In the genomic region with DNA sequence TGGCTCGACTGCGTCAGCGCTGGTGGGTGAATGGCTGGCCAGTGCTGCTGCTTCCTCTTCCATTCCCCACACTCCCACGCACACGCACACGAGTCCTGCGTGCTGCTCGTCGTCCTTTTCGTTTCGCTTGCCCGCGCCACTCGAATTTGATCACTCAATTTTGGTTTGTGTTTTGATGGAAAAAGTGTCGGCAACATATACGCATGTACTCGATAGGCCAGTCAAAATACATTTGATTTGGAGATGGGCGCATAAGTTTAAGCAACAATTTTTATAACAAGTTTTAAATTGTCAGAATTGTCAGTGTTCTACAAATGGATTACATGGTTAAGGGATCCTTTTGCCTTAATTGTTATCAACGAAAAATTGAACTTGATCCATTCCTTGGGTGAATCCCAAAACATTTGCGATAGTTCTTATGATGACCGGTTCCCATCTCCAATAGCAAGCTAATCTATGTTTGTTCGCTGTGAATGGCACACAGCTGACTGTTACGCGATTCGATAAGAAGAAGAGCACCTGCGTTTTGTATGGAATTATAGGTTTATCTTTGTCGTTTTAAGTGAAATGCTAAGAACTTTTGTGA, we compare ENCODE assay signal across 1 fruit fly cellular context.
TF ChIP-seq lines count a peak whose summit lies in the region.

A gene (minus strand): TSS at position 295 of the 586 bp plus-strand sequence.
A gene (plus strand): TSS at position 487 of the 586 bp plus-strand sequence.

TF ChIP-seq in whole organism, embryonic, 481 proteins besides CTCF, POLR2A, EP300 and RAD21 (continued from another document and continues in another):
- TF ChIP-seq disco-r (GFP tag; optimal IDR thresholded peaks at IDR 0.05; lab: Kevin White, UChicago) (no peak), bbx (GFP tag; IDR thresholded peaks at IDR 0.05; lab: Robert Waterston, UW; ENCODE audit: partially characterized antibody) (peak; percentile 53), slbo (GFP tag; IDR thresholded peaks at IDR 0.05; lab: Robert Waterston, UW) (peak; percentile 54), Chrac-16 (GFP tag; optimal IDR thresholded peaks at IDR 0.05; lab: Kevin White, UChicago) (peak; percentile 35), CG3726 (GFP tag; IDR thresholded peaks at IDR 0.05; lab: Robert Waterston, UW) (no peak), mam (GFP tag; optimal IDR thresholded peaks at IDR 0.05; lab: Kevin White, UChicago) (peak; percentile 58), CG7928 (GFP tag; optimal IDR thresholded peaks at IDR 0.05; lab: Kevin White, UChicago) (no peak), crp (GFP tag; optimal IDR thresholded peaks at IDR 0.05; lab: Kevin White, UChicago) (peak; percentile 47 to 93), CG9797 (GFP tag; optimal IDR thresholded peaks at IDR 0.05; lab: Kevin White, UChicago) (peak; percentile 9), MESR4 (GFP tag; optimal IDR thresholded peaks at IDR 0.05; lab: Kevin White, UChicago) (peak; percentile 34), peb (GFP tag; IDR thresholded peaks at IDR 0.05; lab: Robert Waterston, UW) (no peak), crc (GFP tag; optimal IDR thresholded peaks at IDR 0.05; lab: Kevin White, UChicago) (no peak), CG5180 (GFP tag; optimal IDR thresholded peaks at IDR 0.05; lab: Kevin White, UChicago) (no peak), Deaf1 (tag; optimal IDR thresholded peaks at IDR 0.05; lab: Kevin White, UChicago) (peak; percentile 40), Dad (GFP tag; optimal IDR thresholded peaks at IDR 0.05; lab: Kevin White, UChicago) (no peak), sens (GFP tag; lab: Kevin White, UChicago) (peak; percentile 87), hth (optimal IDR thresholded peaks at IDR 0.05; lab: Kevin White, UChicago) (no peak), CG15479 (GFP tag; optimal IDR thresholded peaks at IDR 0.05; lab: Kevin White, UChicago) (no peak), gce (GFP tag; IDR thresholded peaks at IDR 0.05; lab: Robert Waterston, UW) (no peak), stc (GFP tag; IDR thresholded peaks at IDR 0.05; lab: Robert Waterston, UW) (no peak), row (GFP tag; IDR thresholded peaks at IDR 0.05; lab: Robert Waterston, UW) (peak; percentile 83), CG6272 (GFP tag; IDR thresholded peaks at IDR 0.05; lab: Robert Waterston, UW) (no peak; the same call in 1 of the 2 replicates), mld (GFP tag; IDR thresholded peaks at IDR 0.05; lab: Robert Waterston, UW; ENCODE audit: partially characterized antibody) (no peak), CG7556 (GFP tag; optimal IDR thresholded peaks at IDR 0.05; lab: Kevin White, UChicago) (peak; percentile 20), h (optimal IDR thresholded peaks at IDR 0.05; lab: Kevin White, UChicago) (no peak), caup (GFP tag; optimal IDR thresholded peaks at IDR 0.05; lab: Kevin White, UChicago; ENCODE audit: severe bottlenecking) (no peak), CG13424 (tag; optimal IDR thresholded peaks at IDR 0.05; lab: Kevin White, UChicago) (peak; percentile 37), Usf (GFP tag; optimal IDR thresholded peaks at IDR 0.05; lab: Kevin White, UChicago) (no peak), CG1792 (GFP tag; optimal IDR thresholded peaks at IDR 0.05; lab: Kevin White, UChicago) (peak; percentile 39), gt (GFP tag; IDR thresholded peaks at IDR 0.05; lab: Robert Waterston, UW) (no peak), CG7271 (tag; optimal IDR thresholded peaks at IDR 0.05; lab: Kevin White, UChicago) (no peak), Drgx (GFP tag; IDR thresholded peaks at IDR 0.05; lab: Robert Waterston, UW) (no peak), CG11695 (GFP tag; IDR thresholded peaks at IDR 0.05; lab: Robert Waterston, UW) (no peak), CG4707 (GFP tag; optimal IDR thresholded peaks at IDR 0.05; lab: Kevin White, UChicago) (no peak), ash1 (GFP tag; optimal IDR thresholded peaks at IDR 0.05; lab: Kevin White, UChicago) (no peak), ems (GFP tag; optimal IDR thresholded peaks at IDR 0.05; lab: Kevin White, UChicago) (no peak), CG9817 (tag; optimal IDR thresholded peaks at IDR 0.05; lab: Kevin White, UChicago) (peak; percentile 52), bowl (GFP tag; IDR thresholded peaks at IDR 0.05; lab: Robert Waterston, UW) (no peak), CG11723 (GFP tag; optimal IDR thresholded peaks at IDR 0.05; lab: Kevin White, UChicago) (no peak), gcm2 (GFP tag; optimal IDR thresholded peaks at IDR 0.05; lab: Kevin White, UChicago) (no peak), bigmax (GFP tag; optimal IDR thresholded peaks at IDR 0.05; lab: Kevin White, UChicago) (no peak), C15 (GFP tag; IDR thresholded peaks at IDR 0.05; lab: Robert Waterston, UW) (no peak), luna (GFP tag; optimal IDR thresholded peaks at IDR 0.05; lab: Kevin White, UChicago) (peak; percentile 56), maf-S (GFP tag; optimal IDR thresholded peaks at IDR 0.05; lab: Kevin White, UChicago) (peak; percentile 31), CG6654 (GFP tag; optimal IDR thresholded peaks at IDR 0.05; lab: Kevin White, UChicago) (no peak), Taf1 (GFP tag; IDR thresholded peaks at IDR 0.05; lab: Robert Waterston, UW) (no peak), CHES-1-like (GFP tag; optimal IDR thresholded peaks at IDR 0.05; lab: Kevin White, UChicago) (peak; percentile 78), CG10274 (GFP tag; optimal IDR thresholded peaks at IDR 0.05; lab: Kevin White, UChicago) (no peak), salm (tag; optimal IDR thresholded peaks at IDR 0.05; lab: Kevin White, UChicago) (no peak), MTF-1 (GFP tag; optimal IDR thresholded peaks at IDR 0.05; lab: Kevin White, UChicago; ENCODE audit: borderline replicate concordance) (no peak), CG12391 (tag; optimal IDR thresholded peaks at IDR 0.05; lab: Kevin White, UChicago) (peak; percentile 41), chif (GFP tag; optimal IDR thresholded peaks at IDR 0.05; lab: Kevin White, UChicago) (peak; percentile 36 to 52), E2f1 (GFP tag; IDR thresholded peaks at IDR 0.05; lab: Robert Waterston, UW) (no peak), Jarid2 (GFP tag; optimal IDR thresholded peaks at IDR 0.05; lab: Kevin White, UChicago) (no peak), cato (GFP tag; optimal IDR thresholded peaks at IDR 0.05; lab: Kevin White, UChicago; ENCODE audit: borderline replicate concordance) (no peak), pfk (GFP tag; optimal IDR thresholded peaks at IDR 0.05; lab: Kevin White, UChicago) (no peak), CG14860 (GFP tag; IDR thresholded peaks at IDR 0.05; lab: Robert Waterston, UW; ENCODE audit: partially characterized antibody) (peak; percentile 42; the same call in 1 of the 3 replicates), nerfin-2 (GFP tag; IDR thresholded peaks at IDR 0.05; lab: Robert Waterston, UW; ENCODE audit: partially characterized antibody) (no peak), wek (GFP tag; optimal IDR thresholded peaks at IDR 0.05; lab: Kevin White, UChicago) (no peak), NK7.1 (GFP tag; optimal IDR thresholded peaks at IDR 0.05; lab: Kevin White, UChicago) (peak; percentile 24), ase (GFP tag; IDR thresholded peaks at IDR 0.05; lab: Robert Waterston, UW) (no peak), Eip74EF (GFP tag; optimal IDR thresholded peaks at IDR 0.05; lab: Kevin White, UChicago) (no peak), CG9215 (GFP tag; IDR thresholded peaks at IDR 0.05; lab: Robert Waterston, UW) (peak; percentile 48), Rfx (GFP tag; IDR thresholded peaks at IDR 0.05; lab: Robert Waterston, UW) (peak; percentile 43; the same call in 1 of the 2 replicates), tup (GFP tag; optimal IDR thresholded peaks at IDR 0.05; lab: Kevin White, UChicago) (no peak), CG8388 (GFP tag; optimal IDR thresholded peaks at IDR 0.05; lab: Kevin White, UChicago) (no peak), CG2129 (GFP tag; IDR thresholded peaks at IDR 0.05; lab: Robert Waterston, UW; ENCODE audit: partially characterized antibody) (no peak), dimm (GFP tag; IDR thresholded peaks at IDR 0.05; lab: Robert Waterston, UW) (no peak), dan (GFP tag; IDR thresholded peaks at IDR 0.05; lab: Robert Waterston, UW) (no peak), CG11504 (tag; optimal IDR thresholded peaks at IDR 0.05; lab: Kevin White, UChicago) (no peak), CG7357 (GFP tag; IDR thresholded peaks at IDR 0.05; lab: Robert Waterston, UW) (no peak), cwo (GFP tag; optimal IDR thresholded peaks at IDR 0.05; lab: Kevin White, UChicago) (no peak), Side (GFP tag; optimal IDR thresholded peaks at IDR 0.05; lab: Kevin White, UChicago) (peak; percentile 32), zen (tag; optimal IDR thresholded peaks at IDR 0.05; lab: Kevin White, UChicago) (peak; percentile 16), CG15696 (tag; optimal IDR thresholded peaks at IDR 0.05; lab: Kevin White, UChicago) (no peak), dmrt11E (tag; optimal IDR thresholded peaks at IDR 0.05; lab: Kevin White, UChicago) (peak; percentile 1), Ets65A (GFP tag; lab: Kevin White, UChicago) (peak; percentile 90), D19A (tag; optimal IDR thresholded peaks at IDR 0.05; lab: Kevin White, UChicago) (no peak), lmd (GFP tag; IDR thresholded peaks at IDR 0.05; lab: Robert Waterston, UW) (peak; percentile 35; the same call in 1 of the 2 replicates), CG1024 (GFP tag; IDR thresholded peaks at IDR 0.05; lab: Robert Waterston, UW) (no peak), ci (GFP tag; IDR thresholded peaks at IDR 0.05; lab: Robert Waterston, UW) (no peak), Max (GFP tag; optimal IDR thresholded peaks at IDR 0.05; lab: Kevin White, UChicago) (peak; percentile 42), Atf-2 (GFP tag; optimal IDR thresholded peaks at IDR 0.05; lab: Kevin White, UChicago) (peak; percentile 50), H15 (GFP tag; IDR thresholded peaks at IDR 0.05; lab: Robert Waterston, UW) (0 out of 3 replicates have a peak, but pooled peaks have one; percentile 7), CG4360 (GFP tag; IDR thresholded peaks at IDR 0.05; lab: Robert Waterston, UW) (no peak), CG13894 (tag; optimal IDR thresholded peaks at IDR 0.05; lab: Kevin White, UChicago) (no peak), Meics (GFP tag; optimal IDR thresholded peaks at IDR 0.05; lab: Kevin White, UChicago) (peak; percentile 28), klu (GFP tag; IDR thresholded peaks at IDR 0.05; lab: Robert Waterston, UW) (peak; percentile 52), CG30431 (GFP tag; optimal IDR thresholded peaks at IDR 0.05; lab: Kevin White, UChicago) (no peak), nau (GFP tag; optimal IDR thresholded peaks at IDR 0.05; lab: Kevin White, UChicago) (no peak), B-H1 (GFP tag; IDR thresholded peaks at IDR 0.05; lab: Robert Waterston, UW) (no peak), pb (GFP tag; optimal IDR thresholded peaks at IDR 0.05; lab: Kevin White, UChicago) (peak; percentile 51), shn (GFP tag; optimal IDR thresholded peaks at IDR 0.05; lab: Kevin White, UChicago) (peak; percentile 47), org-1 (GFP tag; optimal IDR thresholded peaks at IDR 0.05; lab: Kevin White, UChicago) (no peak), grau (tag; optimal IDR thresholded peaks at IDR 0.05; lab: Kevin White, UChicago) (peak; percentile 41), CG4282 (GFP tag; optimal IDR thresholded peaks at IDR 0.05; lab: Kevin White, UChicago) (no peak), PHDP (tag; optimal IDR thresholded peaks at IDR 0.05; lab: Kevin White, UChicago) (no peak), CG14050 (GFP tag; IDR thresholded peaks at IDR 0.05; lab: Robert Waterston, UW) (no peak), CG17385 (GFP tag; optimal IDR thresholded peaks at IDR 0.05; lab: Kevin White, UChicago) (peak; percentile 93), CG2678 (tag; optimal IDR thresholded peaks at IDR 0.05; lab: Kevin White, UChicago) (no peak), CG6683 (GFP tag; optimal IDR thresholded peaks at IDR 0.05; lab: Kevin White, UChicago) (no peak), Fer3 (tag; optimal IDR thresholded peaks at IDR 0.05; lab: Kevin White, UChicago) (no peak), Ets97D (GFP tag; optimal IDR thresholded peaks at IDR 0.05; lab: Kevin White, UChicago) (peak; percentile 46), amos (GFP tag; IDR thresholded peaks at IDR 0.05; lab: Robert Waterston, UW; ENCODE audit: partially characterized antibody) (peak; percentile 66), CG15514 (GFP tag; optimal IDR thresholded peaks at IDR 0.05; lab: Kevin White, UChicago) (no peak), jigr1 (GFP tag; IDR thresholded peaks at IDR 0.05; lab: Robert Waterston, UW) (no peak), Lhr (GFP tag; optimal IDR thresholded peaks at IDR 0.05; lab: Kevin White, UChicago) (peak; percentile 30), CG14014 (GFP tag; IDR thresholded peaks at IDR 0.05; lab: Robert Waterston, UW) (no peak), Trl (optimal IDR thresholded peaks at IDR 0.05; lab: Kevin White, UChicago) (no peak), Trl (GFP tag; optimal IDR thresholded peaks at IDR 0.05; lab: Kevin White, UChicago) (peak; percentile 41), CG17361 (GFP tag; IDR thresholded peaks at IDR 0.05; lab: Robert Waterston, UW) (peak; percentile 68; the same call in 2 of the 3 replicates), unc-4 (GFP tag; IDR thresholded peaks at IDR 0.05; lab: Robert Waterston, UW; ENCODE audit: partially characterized antibody) (peak; percentile 62), CG10366 (GFP tag; IDR thresholded peaks at IDR 0.05; lab: Robert Waterston, UW) (no peak), Mes4 (GFP tag; optimal IDR thresholded peaks at IDR 0.05; lab: Kevin White, UChicago) (no peak), CG10431 (GFP tag; optimal IDR thresholded peaks at IDR 0.05; lab: Kevin White, UChicago) (no peak), CG2875 (GFP tag; optimal IDR thresholded peaks at IDR 0.05; lab: Kevin White, UChicago) (no peak), CG11093 (GFP tag; IDR thresholded peaks at IDR 0.05; lab: Robert Waterston, UW) (no peak), pan (optimal IDR thresholded peaks at IDR 0.05; lab: Kevin White, UChicago) (no peak), pan (GFP tag; optimal IDR thresholded peaks at IDR 0.05 in 1 of 2, IDR thresholded peaks at IDR 0.05 in 1 of 2) (no peak), CG8944 (GFP tag; optimal IDR thresholded peaks at IDR 0.05; lab: Kevin White, UChicago) (peak; percentile 63), Adf1 (GFP tag; IDR thresholded peaks at IDR 0.05; lab: Robert Waterston, UW) (no peak), Atf3 (GFP tag; optimal IDR thresholded peaks at IDR 0.05; lab: Kevin White, UChicago) (no peak), Ada2b (GFP tag; IDR thresholded peaks at IDR 0.05; lab: Robert Waterston, UW) (no peak), tna (GFP tag; IDR thresholded peaks at IDR 0.05; lab: Robert Waterston, UW; ENCODE audit: partially characterized antibody) (no peak), Neu2 (GFP tag; optimal IDR thresholded peaks at IDR 0.05; lab: Kevin White, UChicago; ENCODE audit: borderline replicate concordance) (no peak), CG12219 (GFP tag; optimal IDR thresholded peaks at IDR 0.05; lab: Kevin White, UChicago) (no peak), CG12155 (GFP tag; optimal IDR thresholded peaks at IDR 0.05; lab: Kevin White, UChicago) (peak; percentile 50)
